Fruit fly (Drosophila melanogaster) whole organism, embryonic: ENCODE data around the gene CG18563.
A peak's percentile ranks its signal among the peaks of the same experiment; 100 is the strongest.

Experiments used
- CG10267 ChIP-seq: fragments of 200-800 bp; sonication (Bioruptor generic); optimal IDR thresholded peaks from 2 replicates; lab custom pipeline; 2018; ENCODE audit warnings: missing biosample characterization, mild to moderate bottlenecking, missing genetic modification characterization, moderate library complexity
- CG13287 ChIP-seq: fragments of 200-800 bp; sonication (Bioruptor generic); IDR thresholded peaks from 2 replicates; pipeline ENCODE4 v1.3.6; 2022; ENCODE audit warnings: missing biosample characterization, missing genetic modification characterization; ENCODE audit not compliant: partially characterized antibody
- CG14860 ChIP-seq: fragments of 200-800 bp; sonication (Bioruptor generic); IDR thresholded peaks from 3 replicates; pipeline ENCODE4 v1.3.6; 2022; ENCODE audit warnings: missing biosample characterization, missing genetic modification characterization; ENCODE audit not compliant: partially characterized antibody
- CG15601 ChIP-seq: fragments of 200-800 bp; sonication (Bioruptor generic); optimal IDR thresholded peaks from 3 replicates; lab custom pipeline; 2019; ENCODE audit warnings: missing biosample characterization, mild to moderate bottlenecking, missing genetic modification characterization, moderate library complexity
- CG16813 ChIP-seq: fragments of 200-800 bp; sonication (Bioruptor generic); IDR thresholded peaks from 3 replicates; pipeline ENCODE4 v1.3.6; 2022; ENCODE audit warnings: missing biosample characterization, missing genetic modification characterization; ENCODE audit not compliant: partially characterized antibody
- CG17328 ChIP-seq: fragments of 200-800 bp; sonication (Bioruptor generic); IDR thresholded peaks from 2 replicates; pipeline ENCODE4 v1.3.6; 2022; ENCODE audit warnings: missing biosample characterization, missing genetic modification characterization
- CG17829 ChIP-seq: fragments of 200-800 bp; optimal IDR thresholded peaks from 2 replicates; lab custom pipeline; 2019; ENCODE audit warnings: missing biosample characterization, mild to moderate bottlenecking, missing genetic modification characterization, moderate library complexity
- CG2116 ChIP-seq: fragments of 200-800 bp; sonication (Bioruptor generic); optimal IDR thresholded peaks from 3 replicates; lab custom pipeline; 2018; ENCODE audit warnings: missing biosample characterization, mild to moderate bottlenecking, missing genetic modification characterization
- CG34422 ChIP-seq: fragments of 200-800 bp; sonication (Bioruptor generic); IDR thresholded peaks from 3 replicates; pipeline ENCODE4 v1.3.6; 2022; ENCODE audit warnings: missing biosample characterization, missing genetic modification characterization
- CG3838 ChIP-seq: fragments of 200-800 bp; sonication (Bioruptor generic); optimal IDR thresholded peaks from 3 replicates; lab custom pipeline; 2016; ENCODE audit warnings: missing biosample characterization, missing genetic modification characterization
- CG42726 ChIP-seq: fragments of 200-800 bp; sonication (Bioruptor generic); IDR thresholded peaks from 2 replicates; pipeline ENCODE4 v1.3.6; 2022; ENCODE audit warnings: missing biosample characterization, missing genetic modification characterization; ENCODE audit not compliant: partially characterized antibody
- CG4617 ChIP-seq: fragments of 200-800 bp; sonication (Bioruptor generic); optimal IDR thresholded peaks from 3 replicates; lab custom pipeline; 2016; ENCODE audit warnings: missing biosample characterization, missing genetic modification characterization, borderline replicate concordance
- CG6689 ChIP-seq: fragments of 200-800 bp; sonication (Bioruptor generic); IDR thresholded peaks from 2 replicates; pipeline ENCODE4 v1.3.6; 2022; ENCODE audit warnings: missing biosample characterization, missing genetic modification characterization
- CG6791 ChIP-seq: fragments of 200-800 bp; sonication (Bioruptor generic); IDR thresholded peaks from 3 replicates; pipeline ENCODE4 v1.3.6; 2022; ENCODE audit warnings: missing biosample characterization, missing genetic modification characterization; ENCODE audit not compliant: partially characterized antibody
- CG9876 ChIP-seq: fragments of 200-800 bp; sonication (Bioruptor generic); optimal IDR thresholded peaks from 2 replicates; lab custom pipeline; 2016; ENCODE audit warnings: missing biosample characterization, missing genetic modification characterization
- CTCF ChIP-seq: fragments of 200-800 bp; sonication (Bioruptor generic); optimal IDR thresholded peaks from 2 replicates; lab custom pipeline; 2017; ENCODE audit warnings: missing biosample characterization, mild to moderate bottlenecking, missing genetic modification characterization, moderate library complexity
- D19A ChIP-seq: fragments of 200-800 bp; optimal IDR thresholded peaks from 3 replicates; lab custom pipeline; 2019; ENCODE audit warnings: missing biosample characterization, mild to moderate bottlenecking, missing genetic modification characterization, moderate library complexity
- Dll ChIP-seq: fragments of 200-800 bp; sonication (Bioruptor generic); IDR thresholded peaks from 4 replicates; pipeline ENCODE4 v1.3.6; 2022; ENCODE audit warnings: missing biosample characterization, missing genetic modification characterization; ENCODE audit not compliant: partially characterized antibody
- Doc3 ChIP-seq: fragments of 200-800 bp; sonication (Bioruptor generic); IDR thresholded peaks from 3 replicates; pipeline ENCODE4 v1.3.6; 2022; ENCODE audit warnings: missing biosample characterization, missing genetic modification characterization; ENCODE audit not compliant: partially characterized antibody
- Dp ChIP-seq: fragments of 200-800 bp; sonication (Bioruptor generic); optimal IDR thresholded peaks from 2 replicates; lab custom pipeline; 2018; ENCODE audit warnings: missing biosample characterization, mild to moderate bottlenecking, missing genetic modification characterization, moderate library complexity
- E2f2 ChIP-seq: fragments of 200-800 bp; sonication (Bioruptor generic); IDR thresholded peaks from 2 replicates; pipeline ENCODE4 v1.3.6; 2022; ENCODE audit warnings: missing biosample characterization, missing genetic modification characterization
- HHEX ChIP-seq: fragments of 200-800 bp; sonication (Bioruptor generic); optimal IDR thresholded peaks from 3 replicates; lab custom pipeline; 2017; ENCODE audit warnings: missing biosample characterization, mild to moderate bottlenecking, missing genetic modification characterization, missing genetic modification reagents
- HLH4C ChIP-seq: fragments of 200-800 bp; sonication (Bioruptor generic); IDR thresholded peaks from 3 replicates; pipeline ENCODE4 v1.3.6; 2022; ENCODE audit warnings: missing biosample characterization, missing genetic modification characterization; ENCODE audit not compliant: partially characterized antibody
- Jarid2 ChIP-seq: fragments of 200-800 bp; sonication (Bioruptor generic); optimal IDR thresholded peaks from 3 replicates; lab custom pipeline; 2017; ENCODE audit warnings: mild to moderate bottlenecking, missing biosample characterization, missing genetic modification reagents, missing genetic modification characterization
- MESR4 ChIP-seq: fragments of 200-800 bp; sonication (Bioruptor generic); optimal IDR thresholded peaks from 2 replicates; lab custom pipeline; 2018; ENCODE audit warnings: missing biosample characterization, mild to moderate bottlenecking, missing genetic modification characterization, moderate library complexity
- Max ChIP-seq: fragments of 200-800 bp; sonication (Bioruptor generic); optimal IDR thresholded peaks from 2 replicates; lab custom pipeline; 2016; ENCODE audit warnings: missing biosample characterization, mild to moderate bottlenecking, missing genetic modification characterization
- Myb ChIP-seq: fragments of 200-800 bp; sonication (Bioruptor generic); optimal IDR thresholded peaks from 2 replicates; lab custom pipeline; 2016; ENCODE audit warnings: missing biosample characterization, missing genetic modification characterization
- Rx ChIP-seq: fragments of 200-800 bp; sonication (Bioruptor generic); IDR thresholded peaks from 2 replicates; pipeline ENCODE4 v1.3.6; 2022; ENCODE audit warnings: missing biosample characterization, missing genetic modification characterization
- Scr ChIP-seq: fragments of 200-800 bp; sonication (Bioruptor generic); IDR thresholded peaks from 2 replicates; pipeline ENCODE4 v1.3.6; 2022; ENCODE audit warnings: missing biosample characterization, missing genetic modification characterization; ENCODE audit not compliant: partially characterized antibody
- amos ChIP-seq: fragments of 200-800 bp; sonication (Bioruptor generic); IDR thresholded peaks from 2 replicates; pipeline ENCODE4 v1.3.6; 2022; ENCODE audit warnings: missing biosample characterization, missing genetic modification characterization; ENCODE audit not compliant: partially characterized antibody
- aop ChIP-seq: fragments of 200-800 bp; sonication (Bioruptor generic); IDR thresholded peaks from 2 replicates; pipeline ENCODE4 v1.3.6; 2022; ENCODE audit warnings: missing biosample characterization, missing genetic modification characterization
- chn ChIP-seq: fragments of 200-800 bp; sonication (Bioruptor generic); optimal IDR thresholded peaks from 2 replicates; lab custom pipeline; 2016; ENCODE audit warnings: missing biosample characterization, missing genetic modification characterization
- fd64A ChIP-seq: fragments of 200-800 bp; sonication (Bioruptor generic); optimal IDR thresholded peaks from 3 replicates; lab custom pipeline; 2018; ENCODE audit warnings: missing biosample characterization, mild to moderate bottlenecking, missing genetic modification characterization
- fu2 ChIP-seq: fragments of 200-800 bp; sonication (Bioruptor generic); optimal IDR thresholded peaks from 2 replicates; lab custom pipeline; 2016; ENCODE audit warnings: missing biosample characterization, missing genetic modification characterization
- hkb ChIP-seq, 2 experiments: fragments of 200-800 bp in 1 of 2; fragments of >200 bp in 1 of 2; sonication (Bioruptor generic) in 1 of 2; IDR thresholded peaks in 1 of 2; optimal IDR thresholded peaks in 1 of 2; 2 replicates each; pipeline versions ENCODE4 v1.3.6 to Lab custom; 2017 to 2022; ENCODE audit warnings: missing biosample characterization in 1 of 2, missing genetic modification characterization in 1 of 2
- kah ChIP-seq: fragments of 200-800 bp; sonication (Bioruptor generic); optimal IDR thresholded peaks from 2 replicates; lab custom pipeline; 2018; ENCODE audit warnings: missing biosample characterization, mild to moderate bottlenecking, missing genetic modification characterization
- lov ChIP-seq, 2 experiments: fragments of 200-800 bp in 1 of 2; fragments of >200 bp in 1 of 2; sonication (Bioruptor generic) in 1 of 2; IDR thresholded peaks in 1 of 2; optimal IDR thresholded peaks in 1 of 2; 2 replicates in 1 of 2; 3 replicates in 1 of 2; pipeline versions ENCODE4 v1.3.6 to Lab custom; 2017 to 2022; ENCODE audit warnings: missing biosample characterization in 1 of 2, missing genetic modification characterization in 1 of 2
- mirr ChIP-seq: fragments of 200-800 bp; sonication (Bioruptor generic); optimal IDR thresholded peaks from 3 replicates; lab custom pipeline; 2018; ENCODE audit warnings: missing biosample characterization, mild to moderate bottlenecking, missing genetic modification characterization
- mld ChIP-seq: fragments of 200-800 bp; sonication (Bioruptor generic); IDR thresholded peaks from 3 replicates; pipeline ENCODE4 v1.3.6; 2022; ENCODE audit warnings: missing biosample characterization, missing genetic modification characterization; ENCODE audit not compliant: partially characterized antibody
- nerfin-1 ChIP-seq: fragments of 200-800 bp; sonication (Bioruptor generic); optimal IDR thresholded peaks from 3 replicates; lab custom pipeline; 2019; ENCODE audit warnings: missing biosample characterization, mild to moderate bottlenecking, missing genetic modification characterization, moderate library complexity
- nerfin-2 ChIP-seq: fragments of 200-800 bp; sonication (Bioruptor generic); IDR thresholded peaks from 2 replicates; pipeline ENCODE4 v1.3.6; 2022; ENCODE audit warnings: missing biosample characterization, missing genetic modification characterization; ENCODE audit not compliant: partially characterized antibody
- phol ChIP-seq: fragments of 200-800 bp; sonication (Bioruptor generic); optimal IDR thresholded peaks from 3 replicates; lab custom pipeline; 2018; ENCODE audit warnings: missing biosample characterization, mild to moderate bottlenecking, missing genetic modification characterization, moderate library complexity
- pzg ChIP-seq: fragments of 200-800 bp; sonication (Bioruptor generic); optimal IDR thresholded peaks from 3 replicates; lab custom pipeline; 2018; ENCODE audit warnings: missing biosample characterization, mild to moderate bottlenecking, missing genetic modification characterization, moderate library complexity
- sob ChIP-seq: fragments of 200-800 bp; sonication (Bioruptor generic); IDR thresholded peaks from 2 replicates; pipeline ENCODE4 v1.3.6; 2022; ENCODE audit warnings: missing biosample characterization, missing genetic modification characterization
- stwl ChIP-seq: fragments of 200-800 bp; sonication (Bioruptor generic); optimal IDR thresholded peaks from 3 replicates; lab custom pipeline; 2018; ENCODE audit warnings: missing biosample characterization, mild to moderate bottlenecking, missing genetic modification characterization, moderate library complexity
- unc-4 ChIP-seq: fragments of 200-800 bp; sonication (Bioruptor generic); IDR thresholded peaks from 2 replicates; pipeline ENCODE4 v1.3.6; 2022; ENCODE audit warnings: missing biosample characterization, missing genetic modification characterization; ENCODE audit not compliant: partially characterized antibody
- wdn ChIP-seq: fragments of 200-800 bp; sonication (Bioruptor generic); IDR thresholded peaks from 2 replicates; pipeline ENCODE4 v1.3.6; 2022; ENCODE audit warnings: missing biosample characterization, missing genetic modification characterization

The CG18563 gene

DNA sequence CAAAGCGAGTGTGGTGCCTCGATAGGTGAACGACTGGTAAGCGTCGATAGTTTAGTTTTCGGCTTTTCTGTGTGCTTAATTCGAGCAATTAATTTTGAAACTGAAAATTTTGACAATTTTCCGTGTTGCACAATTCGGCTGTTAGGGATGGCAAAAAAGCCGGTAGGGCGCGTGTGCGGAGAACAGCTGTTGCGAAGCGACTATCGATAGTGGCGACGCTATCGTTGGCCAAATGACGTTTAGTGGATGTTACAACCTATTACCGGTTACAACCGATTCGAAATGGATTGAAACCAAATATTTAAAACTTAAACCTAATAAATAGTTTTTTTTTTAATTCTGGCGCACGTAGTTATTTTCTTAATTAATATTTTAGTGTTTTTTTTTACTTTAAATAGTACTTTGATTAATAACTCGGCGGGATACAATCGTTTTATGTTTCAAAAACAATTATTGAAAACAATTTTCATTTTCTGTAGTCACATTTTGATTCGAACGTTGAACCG is 43.2 kb upstream of the CG18563 start, which contains the start of the genes mEFTs and Dhc36C (continued):
- TF ChIP-seq CG15601 (tag; lab: Kevin White, UChicago): peak; percentile 8
- TF ChIP-seq fd64A: no peak
- TF ChIP-seq aop (GFP tag; lab: Robert Waterston, UW): no peak
- no peak for TF ChIP-seq Jarid2 (GFP tag; lab: Kevin White, UChicago)
- peak; percentile 66 for TF ChIP-seq Myb (GFP tag; lab: Kevin White, UChicago)
- TF ChIP-seq nerfin-2 (GFP tag; lab: Robert Waterston, UW): peak; percentile 69
- peak; percentile 72 for TF ChIP-seq CG14860 (GFP tag; lab: Robert Waterston, UW)
- no peak for TF ChIP-seq CG3838 (GFP tag; lab: Kevin White, UChicago)
- no peak for TF ChIP-seq CG9876 (GFP tag; lab: Kevin White, UChicago)
- TF ChIP-seq CG34422 (GFP tag; lab: Robert Waterston, UW): peak; percentile 76; the same call in 1 of the 3 replicates
- TF ChIP-seq amos (GFP tag; lab: Robert Waterston, UW): peak; percentile 92
- no peak for TF ChIP-seq Rx (GFP tag; lab: Robert Waterston, UW)
- peak; percentile 88 for TF ChIP-seq CG16813 (GFP tag; lab: Robert Waterston, UW)
- no peak for TF ChIP-seq D19A
- TF ChIP-seq phol (tag; lab: Kevin White, UChicago): peak; percentile 56
- TF ChIP-seq CTCF (GFP tag; lab: Kevin White, UChicago): peak; percentile 62
- no peak for TF ChIP-seq kah
- peak; percentile 90 for TF ChIP-seq CG6791 (GFP tag; lab: Robert Waterston, UW)
- peak; percentile 70 for TF ChIP-seq Max (GFP tag; lab: Kevin White, UChicago)
- peak; percentile 87 for TF ChIP-seq CG10267 (tag; lab: Kevin White, UChicago)
- TF ChIP-seq Scr (GFP tag; lab: Robert Waterston, UW): peak; percentile 88
- TF ChIP-seq chn (GFP tag; lab: Kevin White, UChicago): no peak
- no peak for TF ChIP-seq CG6689
- peak; percentile 81 for TF ChIP-seq pzg (GFP tag; lab: Kevin White, UChicago)
- TF ChIP-seq MESR4: peak; percentile 66
- TF ChIP-seq CG42726 (GFP tag; lab: Robert Waterston, UW): peak; percentile 92
- no peak for TF ChIP-seq fu2 (GFP tag; lab: Kevin White, UChicago)
- no peak for TF ChIP-seq CG17328 (GFP tag; lab: Robert Waterston, UW)
- TF ChIP-seq wdn: no peak
- TF ChIP-seq hkb (optimal IDR thresholded peaks at IDR 0.05; lab: Kevin White, UChicago): no peak
- peak; percentile 21; the same call in 1 of the 2 replicates for TF ChIP-seq hkb (GFP tag; IDR thresholded peaks at IDR 0.05; lab: Robert Waterston, UW)
- peak; percentile 78 for TF ChIP-seq Dp
- no peak for TF ChIP-seq HHEX
- TF ChIP-seq CG17829 (tag; lab: Kevin White, UChicago): peak; percentile 8
- TF ChIP-seq nerfin-1 (tag; lab: Kevin White, UChicago): peak; percentile 25
- peak; percentile 57; the same call in 1 of the 3 replicates for TF ChIP-seq mld (GFP tag; lab: Robert Waterston, UW)
- peak; percentile 76 for TF ChIP-seq Doc3
- peak; percentile 27; the same call in 1 of the 2 replicates for TF ChIP-seq sob (GFP tag; lab: Robert Waterston, UW)
- TF ChIP-seq lov (optimal IDR thresholded peaks at IDR 0.05; lab: Kevin White, UChicago): no peak
- no peak for TF ChIP-seq lov (GFP tag; IDR thresholded peaks at IDR 0.05; lab: Robert Waterston, UW)
- TF ChIP-seq CG4617: peak; percentile 46
- TF ChIP-seq mirr (GFP tag; lab: Kevin White, UChicago): no peak
- peak; percentile 87 for TF ChIP-seq Dll (GFP tag; lab: Robert Waterston, UW)
- peak; percentile 70 for TF ChIP-seq stwl (tag; lab: Kevin White, UChicago)
- TF ChIP-seq unc-4: peak; percentile 85
- TF ChIP-seq CG2116 (GFP tag; lab: Kevin White, UChicago): peak; percentile 63
- TF ChIP-seq HLH4C (GFP tag; lab: Robert Waterston, UW): peak; percentile 70
- peak; percentile 89 for TF ChIP-seq CG13287
- peak; percentile 86 for TF ChIP-seq E2f2 (GFP tag; lab: Robert Waterston, UW)
